Worm (Caenorhabditis elegans) whole organism, L1 larva: ENCODE measurements around the gene mex-5.

Source experiments
- egl-27 ChIP-seq, 2 experiments: fragments of 150-350 bp in 1 of 2; sonication (generic microtip); optimal IDR thresholded peaks; 3 replicates each; lab custom pipeline; 2017 to 2018; ENCODE audit warnings: missing biosample characterization in 2 of 2, missing genetic modification characterization in 2 of 2, missing genetic modification reagents in 2 of 2
- fos-1 ChIP-seq: fragments of 150-350 bp; optimal IDR thresholded peaks from 2 replicates; lab custom pipeline; 2014; ENCODE audit warnings: missing biosample characterization, missing genetic modification characterization
- jun-1 ChIP-seq: fragments of 150-350 bp; optimal IDR thresholded peaks from 2 replicates; lab custom pipeline; 2014; ENCODE audit warnings: missing biosample characterization, missing genetic modification reagents, missing genetic modification characterization
- lin-13 ChIP-seq: fragments of 150-350 bp; optimal IDR thresholded peaks from 2 replicates; lab custom pipeline; 2014; ENCODE audit warnings: missing biosample characterization, missing genetic modification reagents, missing genetic modification characterization
- nhr-11 ChIP-seq: fragments of 150-350 bp; optimal IDR thresholded peaks from 2 replicates; lab custom pipeline; 2014; ENCODE audit warnings: missing biosample characterization, missing genetic modification characterization
- nhr-28 ChIP-seq: fragments of 150-350 bp; optimal IDR thresholded peaks from 2 replicates; lab custom pipeline; 2014; ENCODE audit warnings: missing biosample characterization, missing genetic modification characterization
- nhr-76 ChIP-seq: sonication (generic microtip); optimal IDR thresholded peaks from 2 replicates; lab custom pipeline; 2017; ENCODE audit warnings: missing biosample characterization, missing genetic modification characterization
- nhr-90 ChIP-seq: sonication (generic microtip); optimal IDR thresholded peaks from 2 replicates; lab custom pipeline; 2016; ENCODE audit warnings: mild to moderate bottlenecking, missing genetic modification characterization, missing compliant biosample characterization; ENCODE audit not compliant: poor library complexity
- skn-1 ChIP-seq: fragments of 150-350 bp; optimal IDR thresholded peaks from 2 replicates; lab custom pipeline; 2014; ENCODE audit warnings: missing biosample characterization, missing genetic modification characterization
- snpc-4 ChIP-seq: fragments of 150-350 bp; optimal IDR thresholded peaks from 2 replicates; lab custom pipeline; 2014; ENCODE audit warnings: missing biosample characterization, missing genetic modification characterization
- ztf-4 ChIP-seq: fragments of 150-350 bp; optimal IDR thresholded peaks from 2 replicates; lab custom pipeline; 2014; ENCODE audit warnings: missing biosample characterization, missing genetic modification characterization

DNA sequence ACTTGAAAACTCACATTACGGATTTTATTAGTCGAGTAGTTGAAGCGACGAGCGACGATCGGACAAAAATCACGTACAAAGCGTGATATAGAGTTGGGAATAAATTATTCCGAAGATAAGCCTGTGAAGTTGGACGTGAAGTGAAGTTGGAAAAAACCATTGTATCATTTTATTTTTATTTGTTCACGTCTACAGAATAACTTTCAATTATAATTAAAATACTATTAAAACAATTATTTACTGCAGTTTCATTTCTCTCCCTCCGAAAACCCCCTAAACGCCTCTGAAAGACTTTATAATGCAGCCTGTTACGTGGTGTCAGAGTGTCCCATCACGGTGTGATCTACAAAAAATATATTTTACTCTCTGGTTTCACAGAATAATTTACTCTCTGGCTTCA, 6.6 kb downstream of the mex-5 start, which contains the start of gene Y62E10A.3:
- TF ChIP-seq skn-1 (tag; lab: Kevin White, UChicago), result no peak
- TF ChIP-seq nhr-28 (tag; lab: Kevin White, UChicago), result no peak
- no peak for TF ChIP-seq nhr-90 (tag; lab: Kevin White, UChicago)
- TF ChIP-seq ztf-4 (tag; lab: Kevin White, UChicago), result no peak
- no peak for TF ChIP-seq lin-13 (GFP tag; lab: Kevin White, UChicago)
- TF ChIP-seq nhr-11 (tag; lab: Kevin White, UChicago), result no peak
- no peak for TF ChIP-seq nhr-76 (tag; lab: Kevin White, UChicago)
- no peak for TF ChIP-seq fos-1
- no peak for TF ChIP-seq snpc-4 (tag; lab: Kevin White, UChicago)
- no peak for TF ChIP-seq egl-27 (tag; optimal IDR thresholded peaks at IDR 0.05; lab: Kevin White, UChicago)
- no peak for TF ChIP-seq jun-1 (tag; lab: Kevin White, UChicago)
